Fruit fly (Drosophila melanogaster): ENCODE measurements around the gene baz.

DNA sequence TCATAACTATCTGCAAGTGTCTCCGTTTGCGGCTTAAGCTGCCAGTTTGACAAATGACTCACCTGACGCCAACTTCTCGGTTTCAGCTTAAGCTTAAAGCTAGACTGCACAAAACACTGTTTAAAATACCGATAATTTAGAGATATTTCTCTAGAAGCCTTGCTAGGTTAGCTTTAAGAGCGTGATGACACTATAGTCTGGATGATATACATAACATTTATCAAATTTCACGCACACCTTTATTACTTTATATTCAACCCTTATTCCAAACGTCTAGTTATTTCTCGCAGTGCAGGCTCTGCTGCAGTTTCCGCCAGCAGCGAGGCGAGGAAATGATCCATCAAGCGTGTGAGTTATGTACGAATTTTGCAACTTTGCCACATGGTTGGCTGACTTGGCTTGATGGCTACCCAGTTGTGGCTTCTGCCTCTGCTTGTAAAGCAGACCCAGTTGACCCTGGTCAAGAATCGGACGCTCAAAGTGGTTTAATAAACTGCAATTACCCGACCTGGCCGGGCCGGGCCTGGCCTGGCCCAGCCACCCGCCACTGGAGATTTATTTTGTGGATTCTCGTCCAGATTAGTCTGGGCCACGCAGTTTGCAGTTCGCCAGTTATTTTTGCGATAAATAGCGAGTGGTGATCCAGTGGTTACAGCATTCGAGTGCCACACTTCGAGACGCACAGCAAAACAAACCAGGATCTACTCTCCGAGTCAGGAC, 58.6 kb downstream of the baz start, which contains the start of gene CG12998:
- TF ChIP-seq Hr78 (GFP tag; optimal IDR thresholded peaks at IDR 0.05) (no peak), Xbp1 (GFP tag; optimal IDR thresholded peaks at IDR 0.05) (no peak), CG6765 (GFP tag; optimal IDR thresholded peaks at IDR 0.05) (no peak), vvl (GFP tag; IDR thresholded peaks at IDR 0.05) (no peak), CG2678 (tag; optimal IDR thresholded peaks at IDR 0.05) (no peak), crc (GFP tag; optimal IDR thresholded peaks at IDR 0.05) (no peak), Mad (GFP tag; optimal IDR thresholded peaks at IDR 0.05) (no peak), CG17912 (GFP tag; optimal IDR thresholded peaks at IDR 0.05) (no peak), vfl (GFP tag; optimal IDR thresholded peaks at IDR 0.05) (no peak), br (optimal IDR thresholded peaks at IDR 0.05) (no peak)

Data from whole organism, embryonic.